Worm (Caenorhabditis elegans) whole organism, L1 larva: ENCODE measurements around the gene ipp-5.

Experiments used
- C16A3.4 ChIP-seq: fragments of 150-350 bp; optimal IDR thresholded peaks from 2 replicates; lab custom pipeline; 2014; ENCODE audit warnings: missing biosample characterization, missing genetic modification characterization
- mep-1 ChIP-seq: fragments of 150-350 bp; optimal IDR thresholded peaks from 2 replicates; lab custom pipeline; 2014; ENCODE audit warnings: missing biosample characterization, missing genetic modification characterization
- nhr-76 ChIP-seq: sonication (generic microtip); optimal IDR thresholded peaks from 2 replicates; lab custom pipeline; 2017; ENCODE audit warnings: missing biosample characterization, missing genetic modification characterization

ce11 chrX:6003853-6004252 lies 27.4 kb upstream of the ipp-5 start, which contains the start of gene sups-1:
- TF ChIP-seq nhr-76 (tag; lab: Kevin White, UChicago) (no peak), mep-1 (tag; lab: Kevin White, UChicago) (no peak), C16A3.4 (tag; lab: Kevin White, UChicago) (no peak)
